Fruit fly (Drosophila melanogaster): Measurements from ENCODE around the gene CG31244.

DNA sequence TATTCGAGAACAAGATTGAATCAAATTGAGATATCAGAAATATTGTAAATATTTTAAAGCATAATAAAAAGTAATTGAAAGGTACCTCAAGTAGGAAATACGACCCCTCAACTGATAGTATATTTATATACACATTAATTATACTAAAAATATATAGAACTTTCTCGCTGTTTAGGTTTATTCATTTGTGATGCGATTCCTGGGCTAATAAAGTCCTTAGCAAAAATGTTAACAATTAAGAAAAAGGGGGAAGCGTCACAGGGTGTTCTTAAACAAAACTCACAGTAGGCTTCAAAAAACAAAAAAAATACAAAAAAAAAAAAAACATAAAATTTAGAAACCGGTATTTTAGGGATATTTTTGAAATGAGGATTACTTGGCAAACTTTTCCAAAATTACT lies 44.6 kb downstream of the CG31244 start, which contains the start of gene CG43203:
- no peak for TF ChIP-seq Pif1B (GFP tag; optimal IDR thresholded peaks at IDR 0.05)
- no peak for TF ChIP-seq Snoo (tag; optimal IDR thresholded peaks at IDR 0.05)
- TF ChIP-seq EcR (GFP tag; optimal IDR thresholded peaks at IDR 0.05), result no peak
